Worm (Caenorhabditis elegans) whole organism, late embryonic: Measurements from ENCODE around the gene F28B12.6.

Source experiments
- C38D4.7 ChIP-seq: fragments of 200-800 bp; sonication (Bioruptor generic); optimal IDR thresholded peaks from 2 replicates; lab custom pipeline; 2018; ENCODE audit warnings: mild to moderate bottlenecking, missing genetic modification characterization, moderate library complexity, missing compliant biosample characterization
- K09A11.1 ChIP-seq: sonication (generic microtip); optimal IDR thresholded peaks from 2 replicates; lab custom pipeline; 2017; ENCODE audit warnings: antibody characterized with exemption, mild to moderate bottlenecking, missing genetic modification characterization, missing compliant biosample characterization; ENCODE audit not compliant: insufficient read depth
- Y22D7AL.16 ChIP-seq: sonication (generic microtip); optimal IDR thresholded peaks from 2 replicates; lab custom pipeline; 2016; ENCODE audit warnings: missing genetic modification characterization, missing compliant biosample characterization
- ahr-1 ChIP-seq: sonication (generic microtip); optimal IDR thresholded peaks from 2 replicates; lab custom pipeline; 2016; ENCODE audit warnings: missing genetic modification characterization, missing compliant biosample characterization
- ama-1 ChIP-seq: fragments of 150-350 bp; optimal IDR thresholded peaks from 2 replicates; lab custom pipeline; 2014
- ceh-14 ChIP-seq: sonication (generic microtip); optimal IDR thresholded peaks from 2 replicates; lab custom pipeline; 2016; ENCODE audit warnings: missing genotype, missing genetic modification characterization, missing compliant biosample characterization
- ceh-18 ChIP-seq: sonication (generic microtip); optimal IDR thresholded peaks from 2 replicates; lab custom pipeline; 2016; ENCODE audit warnings: missing genetic modification characterization, missing compliant biosample characterization
- ceh-19 ChIP-seq: fragments of 200-800 bp; sonication (Bioruptor generic); optimal IDR thresholded peaks from 2 replicates; lab custom pipeline; 2018; ENCODE audit warnings: mild to moderate bottlenecking, missing genetic modification characterization, missing compliant biosample characterization
- ceh-2 ChIP-seq: sonication (generic microtip); optimal IDR thresholded peaks from 2 replicates; lab custom pipeline; 2016; ENCODE audit warnings: missing genotype, missing genetic modification characterization, missing compliant biosample characterization
- ceh-22 ChIP-seq: sonication (generic microtip); optimal IDR thresholded peaks from 2 replicates; lab custom pipeline; 2017; ENCODE audit warnings: missing biosample characterization, missing genetic modification characterization
- ceh-30 ChIP-seq: fragments of 150-350 bp; optimal IDR thresholded peaks from 2 replicates; lab custom pipeline; 2014; ENCODE audit warnings: missing biosample characterization, missing genetic modification characterization
- ceh-31 ChIP-seq: sonication (generic microtip); optimal IDR thresholded peaks from 2 replicates; lab custom pipeline; 2016; ENCODE audit warnings: missing genetic modification characterization, missing compliant biosample characterization
- ceh-34 ChIP-seq: sonication (generic microtip); optimal IDR thresholded peaks from 2 replicates; lab custom pipeline; 2016; ENCODE audit warnings: mild to moderate bottlenecking, missing genetic modification characterization, missing compliant biosample characterization
- ceh-45 ChIP-seq: fragments of 200-800 bp; sonication (Bioruptor generic); IDR thresholded peaks from 2 replicates; pipeline ENCODE4 v1.3.6; 2022; ENCODE audit warnings: missing genetic modification reagents, missing genetic modification characterization, missing compliant biosample characterization
- ceh-9 ChIP-seq: sonication (generic microtip); optimal IDR thresholded peaks from 2 replicates; lab custom pipeline; 2016; ENCODE audit warnings: mild to moderate bottlenecking, missing genetic modification characterization, inconsistent platforms, missing compliant biosample characterization
- che-1 ChIP-seq: sonication (generic microtip); optimal IDR thresholded peaks from 2 replicates; lab custom pipeline; 2016; ENCODE audit warnings: mild to moderate bottlenecking, missing genetic modification characterization, missing compliant biosample characterization
- dmd-4 ChIP-seq: sonication (generic microtip); optimal IDR thresholded peaks from 2 replicates; lab custom pipeline; 2016; ENCODE audit warnings: borderline replicate concordance, missing genetic modification characterization, missing compliant biosample characterization
- dve-1 ChIP-seq: sonication (generic microtip); optimal IDR thresholded peaks from 2 replicates; lab custom pipeline; 2017; ENCODE audit warnings: antibody characterized with exemption, mild to moderate bottlenecking, missing genetic modification characterization, missing compliant biosample characterization
- elt-2 ChIP-seq: sonication (generic microtip); optimal IDR thresholded peaks from 2 replicates; lab custom pipeline; 2016; ENCODE audit warnings: missing genetic modification reagents, missing genetic modification characterization, missing compliant biosample characterization
- elt-4 ChIP-seq: sonication (generic microtip); optimal IDR thresholded peaks from 2 replicates; lab custom pipeline; 2016; ENCODE audit warnings: missing genetic modification characterization, missing compliant biosample characterization
- ets-4 ChIP-seq: sonication (generic microtip); optimal IDR thresholded peaks from 2 replicates; lab custom pipeline; 2016; ENCODE audit warnings: missing genetic modification characterization, missing compliant biosample characterization
- fkh-6 ChIP-seq: sonication (generic microtip); optimal IDR thresholded peaks from 2 replicates; lab custom pipeline; 2016; ENCODE audit warnings: missing genetic modification characterization, missing compliant biosample characterization
- hlh-13 ChIP-seq: fragments of 200-800 bp; sonication (Bioruptor generic); optimal IDR thresholded peaks from 2 replicates; lab custom pipeline; 2018; ENCODE audit warnings: mild to moderate bottlenecking, missing genetic modification characterization, missing compliant biosample characterization
- hlh-15 ChIP-seq: sonication (generic microtip); optimal IDR thresholded peaks from 2 replicates; lab custom pipeline; 2016; ENCODE audit warnings: missing genetic modification characterization, missing compliant biosample characterization
- hlh-6 ChIP-seq: sonication (generic microtip); optimal IDR thresholded peaks from 2 replicates; lab custom pipeline; 2016; ENCODE audit warnings: missing genotype, missing genetic modification characterization, missing compliant biosample characterization
- hlh-8 ChIP-seq: sonication (generic microtip); optimal IDR thresholded peaks from 2 replicates; lab custom pipeline; 2016; ENCODE audit warnings: missing genotype, missing genetic modification characterization, missing compliant biosample characterization
- lim-6 ChIP-seq: sonication (generic microtip); optimal IDR thresholded peaks from 2 replicates; lab custom pipeline; 2016; ENCODE audit warnings: missing genetic modification characterization, missing compliant biosample characterization
- lin-11 ChIP-seq: fragments of 200-800 bp; sonication (Bioruptor generic); optimal IDR thresholded peaks from 2 replicates; lab custom pipeline; 2018; ENCODE audit warnings: mild to moderate bottlenecking, missing genetic modification characterization, missing compliant biosample characterization
- npax-4 ChIP-seq: sonication (generic microtip); optimal IDR thresholded peaks from 2 replicates; lab custom pipeline; 2016; ENCODE audit warnings: missing genetic modification characterization, missing compliant biosample characterization
- pha-2 ChIP-seq: sonication (generic microtip); optimal IDR thresholded peaks from 2 replicates; lab custom pipeline; 2017; ENCODE audit warnings: mild to moderate bottlenecking, missing genetic modification characterization, missing compliant biosample characterization
- pha-4 ChIP-seq: fragments of 150-350 bp; optimal IDR thresholded peaks from 2 replicates; lab custom pipeline; 2018; ENCODE audit warnings: missing biosample characterization, missing genetic modification reagents, missing genetic modification characterization
- pqm-1 ChIP-seq: sonication (generic microtip); optimal IDR thresholded peaks from 2 replicates; lab custom pipeline; 2016; ENCODE audit warnings: missing genetic modification characterization, missing compliant biosample characterization
- pros-1 ChIP-seq: fragments of 150-350 bp; optimal IDR thresholded peaks from 2 replicates; lab custom pipeline; 2014; ENCODE audit warnings: missing biosample characterization, missing genetic modification reagents, missing genetic modification characterization
- rnt-1 ChIP-seq: sonication (generic microtip); optimal IDR thresholded peaks from 2 replicates; lab custom pipeline; 2016; ENCODE audit warnings: missing genetic modification characterization, missing compliant biosample characterization
- sdc-2 ChIP-seq: sonication (generic microtip); optimal IDR thresholded peaks from 2 replicates; lab custom pipeline; 2016; ENCODE audit warnings: missing genotype, missing genetic modification characterization, missing compliant biosample characterization
- sox-4 ChIP-seq: sonication (generic microtip); optimal IDR thresholded peaks from 2 replicates; lab custom pipeline; 2017; ENCODE audit warnings: mild to moderate bottlenecking, missing genetic modification characterization, inconsistent platforms, missing compliant biosample characterization
- syd-9 ChIP-seq: sonication (generic microtip); optimal IDR thresholded peaks from 2 replicates; lab custom pipeline; 2016; ENCODE audit warnings: mild to moderate bottlenecking, missing genetic modification characterization, moderate library complexity, missing compliant biosample characterization
- tbx-2 ChIP-seq: sonication (generic microtip); optimal IDR thresholded peaks from 2 replicates; lab custom pipeline; 2016; ENCODE audit warnings: missing genetic modification characterization, missing compliant biosample characterization
- tbx-7 ChIP-seq: sonication (generic microtip); optimal IDR thresholded peaks from 2 replicates; lab custom pipeline; 2016; ENCODE audit warnings: missing genotype, missing genetic modification characterization, missing compliant biosample characterization
- unc-3 ChIP-seq, 2 experiments: fragments of 200-800 bp in 1 of 2; sonication (Bioruptor generic) in 1 of 2; sonication (generic microtip) in 1 of 2; conservative IDR thresholded peaks in 1 of 2; optimal IDR thresholded peaks in 1 of 2; 2 replicates each; pipeline versions ENCODE4 v1.3.6 to Lab custom; 2016 to 2022; ENCODE audit warnings: missing compliant biosample characterization in 2 of 2, missing genetic modification characterization in 2 of 2, missing genetic modification reagents in 1 of 2
- unc-42 ChIP-seq: sonication (generic microtip); optimal IDR thresholded peaks from 2 replicates; lab custom pipeline; 2016; ENCODE audit warnings: missing genotype, missing genetic modification characterization, missing compliant biosample characterization
- unc-55 ChIP-seq: sonication (generic microtip); optimal IDR thresholded peaks from 2 replicates; lab custom pipeline; 2017; ENCODE audit warnings: missing biosample characterization, missing genetic modification reagents, missing genetic modification characterization
- unc-86 ChIP-seq: sonication (generic microtip); optimal IDR thresholded peaks from 2 replicates; lab custom pipeline; 2016; ENCODE audit warnings: missing genetic modification characterization, missing compliant biosample characterization
- zip-5 ChIP-seq: sonication (generic microtip); optimal IDR thresholded peaks from 2 replicates; lab custom pipeline; 2016; ENCODE audit warnings: missing genetic modification characterization, missing compliant biosample characterization
- ztf-16 ChIP-seq: sonication (generic microtip); optimal IDR thresholded peaks from 2 replicates; lab custom pipeline; 2017; ENCODE audit warnings: missing genetic modification characterization, missing compliant biosample characterization

Gene F28B12.6

ce11 chrII:5911939-5912523, 28.6 kb upstream of the F28B12.6 start:
- no peak for TF ChIP-seq pha-2 (tag; lab: Kevin White, UChicago)
- TF ChIP-seq pros-1 (tag; lab: Kevin White, UChicago) = no peak
- TF ChIP-seq elt-2 (tag; lab: Kevin White, UChicago) = peak; percentile 69
- no peak for TF ChIP-seq ceh-14 (tag; lab: Kevin White, UChicago)
- TF ChIP-seq ceh-9 (tag; lab: Kevin White, UChicago) = no peak
- TF ChIP-seq pqm-1 = no peak

- TF ChIP-seq npax-4 (tag; lab: Kevin White, UChicago) (no peak), sdc-2 (no peak)
These were observed 26.8 kb upstream of the F28B12.6 start for ce11 chrII:5913897-5914296.

- TF ChIP-seq lin-11 (tag; lab: Kevin White, UChicago) (no peak), unc-86 (tag; lab: Kevin White, UChicago) (no peak), elt-4 (tag; lab: Kevin White, UChicago) (no peak), pqm-1 (no peak), hlh-15 (tag; lab: Kevin White, UChicago) (no peak), fkh-6 (tag; lab: Kevin White, UChicago) (no peak), syd-9 (tag; lab: Kevin White, UChicago) (no peak), ceh-45 (GFP tag; lab: Robert Waterston, UW) (no peak), tbx-2 (no peak), dve-1 (tag; lab: Kevin White, UChicago) (no peak), ceh-31 (no peak)
These were observed 23.6 kb upstream of the F28B12.6 start, which contains the start of gene frh-1 for ce11 chrII:5917010-5917472. Gene frh-1 (plus strand): TSS chrII:5917422.

- no peak for TF ChIP-seq zip-5
- no peak for TF ChIP-seq hlh-8
- no peak for TF ChIP-seq ceh-18 (tag; lab: Kevin White, UChicago)
- TF ChIP-seq dmd-4 (tag; lab: Kevin White, UChicago) = no peak
- no peak for TF ChIP-seq rnt-1 (tag; lab: Kevin White, UChicago)
- peak; percentile 21 for TF ChIP-seq elt-2 (tag; lab: Kevin White, UChicago)
- no peak for TF ChIP-seq sox-4 (tag; lab: Kevin White, UChicago)
- 0 out of 2 replicates have a peak, but pooled peaks have one; percentile 8 for TF ChIP-seq unc-3 (GFP tag; conservative IDR thresholded peaks at IDR 0.05; lab: Robert Waterston, UW)
- TF ChIP-seq unc-3 (tag; optimal IDR thresholded peaks at IDR 0.05; lab: Kevin White, UChicago) = no peak
- TF ChIP-seq unc-42 (tag; lab: Kevin White, UChicago) = peak; percentile 81
- no peak for TF ChIP-seq tbx-7 (tag; lab: Kevin White, UChicago)
- TF ChIP-seq che-1 = no peak
- TF ChIP-seq ama-1 (lab: Kevin White, UChicago) = no peak
- TF ChIP-seq npax-4 (tag; lab: Kevin White, UChicago) = no peak
- TF ChIP-seq hlh-6 (tag; lab: Kevin White, UChicago) = no peak
- TF ChIP-seq unc-86 (tag; lab: Kevin White, UChicago) = no peak
- no peak for TF ChIP-seq pha-2 (tag; lab: Kevin White, UChicago)
- TF ChIP-seq pqm-1 = no peak
- TF ChIP-seq Y22D7AL.16 = no peak
- no peak for TF ChIP-seq ceh-22 (tag; lab: Kevin White, UChicago)
- no peak for TF ChIP-seq sdc-2
- no peak for TF ChIP-seq ceh-9 (tag; lab: Kevin White, UChicago)
- no peak for TF ChIP-seq ceh-34 (tag; lab: Kevin White, UChicago)
- TF ChIP-seq hlh-15 (tag; lab: Kevin White, UChicago) = no peak
- TF ChIP-seq ets-4 (tag; lab: Kevin White, UChicago) = peak; percentile 27
- no peak for TF ChIP-seq lim-6 (tag; lab: Kevin White, UChicago)
- TF ChIP-seq ceh-2 (tag; lab: Kevin White, UChicago) = no peak
- TF ChIP-seq ztf-16 (tag; lab: Kevin White, UChicago) = no peak
- TF ChIP-seq ceh-19 (GFP tag; lab: Kevin White, UChicago) = no peak
- no peak for TF ChIP-seq hlh-13
- TF ChIP-seq ahr-1 (tag; lab: Kevin White, UChicago) = no peak
- no peak for TF ChIP-seq C38D4.7 (GFP tag; lab: Kevin White, UChicago)
- no peak for TF ChIP-seq ceh-30
- no peak for TF ChIP-seq tbx-2
- TF ChIP-seq unc-55 (GFP tag; lab: Kevin White, UChicago) = no peak
- no peak for TF ChIP-seq K09A11.1 (tag; lab: Kevin White, UChicago)
- no peak for TF ChIP-seq pha-4 (tag; lab: Kevin White, UChicago)
These were observed 22.4 kb upstream of the F28B12.6 start, which contains the start of gene ptp-2 for ce11 chrII:5918149-5918697. Gene ptp-2 (plus strand): TSS chrII:5918647.
